Fruit fly (Drosophila melanogaster) whole organism, embryonic: ENCODE data around the gene CG14327.
A peak's percentile ranks its signal among the peaks of the same experiment; 100 is the strongest.

Experiments
- Asciz ChIP-seq: fragments of 200-800 bp; sonication (Bioruptor generic); optimal IDR thresholded peaks from 2 replicates; lab custom pipeline; 2017; ENCODE audit warnings: missing biosample characterization, mild to moderate bottlenecking, missing genetic modification characterization, missing genetic modification reagents
- BEAF-32 ChIP-seq: fragments of 200-800 bp; sonication (Bioruptor generic); optimal IDR thresholded peaks from 3 replicates; lab custom pipeline; 2017; ENCODE audit warnings: missing biosample characterization, missing genetic modification characterization, mild to moderate bottlenecking, moderate library complexity, missing genetic modification reagents
- Bgb ChIP-seq: fragments of 200-800 bp; sonication (Bioruptor generic); IDR thresholded peaks from 2 replicates; pipeline ENCODE4 v1.3.6; 2022; ENCODE audit warnings: missing biosample characterization, missing genetic modification characterization; ENCODE audit not compliant: partially characterized antibody
- CG11247 ChIP-seq: fragments of 200-800 bp; sonication (Bioruptor generic); IDR thresholded peaks from 2 replicates; pipeline ENCODE4 v1.3.6; 2022; ENCODE audit warnings: missing biosample characterization, missing genetic modification characterization
- CG11398 ChIP-seq: fragments of 200-800 bp; sonication (Bioruptor generic); optimal IDR thresholded peaks from 2 replicates; lab custom pipeline; 2016; ENCODE audit warnings: missing biosample characterization, missing genetic modification characterization
- CG13296 ChIP-seq: fragments of 200-800 bp; sonication (Bioruptor generic); optimal IDR thresholded peaks from 3 replicates; lab custom pipeline; 2018; ENCODE audit warnings: missing biosample characterization, mild to moderate bottlenecking, missing genetic modification characterization
- CG14441 ChIP-seq: fragments of 200-800 bp; sonication (Bioruptor generic); IDR thresholded peaks from 2 replicates; pipeline ENCODE4 v1.3.6; 2022; ENCODE audit warnings: missing biosample characterization, missing genetic modification characterization
- CG14860 ChIP-seq: fragments of 200-800 bp; sonication (Bioruptor generic); IDR thresholded peaks from 3 replicates; pipeline ENCODE4 v1.3.6; 2022; ENCODE audit warnings: missing biosample characterization, missing genetic modification characterization; ENCODE audit not compliant: partially characterized antibody
- CG16813 ChIP-seq: fragments of 200-800 bp; sonication (Bioruptor generic); IDR thresholded peaks from 3 replicates; pipeline ENCODE4 v1.3.6; 2022; ENCODE audit warnings: missing biosample characterization, missing genetic modification characterization; ENCODE audit not compliant: partially characterized antibody
- CG18619 ChIP-seq: fragments of 200-800 bp; sonication (Bioruptor generic); optimal IDR thresholded peaks from 3 replicates; lab custom pipeline; 2017; ENCODE audit warnings: missing biosample characterization, mild to moderate bottlenecking, missing genetic modification characterization
- CG3163 ChIP-seq: fragments of 200-800 bp; sonication (Bioruptor generic); optimal IDR thresholded peaks from 3 replicates; lab custom pipeline; 2016; ENCODE audit warnings: missing biosample characterization, missing genetic modification characterization
- CG34376 ChIP-seq: fragments of 200-800 bp; sonication (Bioruptor generic); optimal IDR thresholded peaks from 2 replicates; lab custom pipeline; 2018; ENCODE audit warnings: missing biosample characterization, mild to moderate bottlenecking, missing genetic modification characterization
- CG42726 ChIP-seq: fragments of 200-800 bp; sonication (Bioruptor generic); IDR thresholded peaks from 2 replicates; pipeline ENCODE4 v1.3.6; 2022; ENCODE audit warnings: missing biosample characterization, missing genetic modification characterization; ENCODE audit not compliant: partially characterized antibody
- CG4707 ChIP-seq: fragments of 200-800 bp; sonication (Bioruptor generic); optimal IDR thresholded peaks from 2 replicates; lab custom pipeline; 2018; ENCODE audit warnings: missing biosample characterization, mild to moderate bottlenecking, missing genetic modification characterization, moderate library complexity
- CG6791 ChIP-seq: fragments of 200-800 bp; sonication (Bioruptor generic); IDR thresholded peaks from 3 replicates; pipeline ENCODE4 v1.3.6; 2022; ENCODE audit warnings: missing biosample characterization, missing genetic modification characterization; ENCODE audit not compliant: partially characterized antibody
- CG9437 ChIP-seq: fragments of 200-800 bp; sonication (Bioruptor generic); optimal IDR thresholded peaks from 2 replicates; lab custom pipeline; 2018; ENCODE audit warnings: missing biosample characterization, mild to moderate bottlenecking, missing genetic modification characterization
- HLHmδ ChIP-seq: fragments of 200-800 bp; sonication (Bioruptor generic); optimal IDR thresholded peaks from 2 replicates; lab custom pipeline; 2018; ENCODE audit warnings: missing biosample characterization, mild to moderate bottlenecking, missing genetic modification characterization, moderate library complexity
- Lim3 ChIP-seq: fragments of 200-800 bp; sonication (Bioruptor generic); IDR thresholded peaks from 2 replicates; pipeline ENCODE4 v1.3.6; 2022; ENCODE audit warnings: missing biosample characterization, missing genetic modification characterization
- Med ChIP-seq: fragments of 200-800 bp; sonication (Bioruptor generic); peaks from one replicate; lab custom pipeline; 2016; ENCODE audit warnings: missing biosample characterization, missing genetic modification characterization, mild to moderate bottlenecking, inconsistent platforms, moderate library complexity
- NC2α ChIP-seq: fragments of 200-800 bp; sonication (Bioruptor generic); optimal IDR thresholded peaks from 2 replicates; lab custom pipeline; 2016; ENCODE audit warnings: missing biosample characterization, missing genetic modification characterization
- Optix ChIP-seq: fragments of 200-800 bp; sonication (Bioruptor generic); IDR thresholded peaks from 3 replicates; pipeline ENCODE4 v1.3.6; 2022; ENCODE audit warnings: missing biosample characterization, missing genetic modification characterization
- Poxn ChIP-seq: fragments of 200-800 bp; sonication (Bioruptor generic); IDR thresholded peaks from 2 replicates; pipeline ENCODE4 v1.3.6; 2022; ENCODE audit warnings: missing biosample characterization, missing genetic modification characterization
- Rx ChIP-seq: fragments of 200-800 bp; sonication (Bioruptor generic); IDR thresholded peaks from 2 replicates; pipeline ENCODE4 v1.3.6; 2022; ENCODE audit warnings: missing biosample characterization, missing genetic modification characterization
- ac ChIP-seq: fragments of 200-800 bp; sonication (Bioruptor generic); optimal IDR thresholded peaks from 3 replicates; lab custom pipeline; 2017; ENCODE audit warnings: missing biosample characterization, mild to moderate bottlenecking, missing genetic modification characterization
- al ChIP-seq: fragments of 200-800 bp; sonication (Bioruptor generic); IDR thresholded peaks from 2 replicates; pipeline ENCODE4 v1.3.6; 2022; ENCODE audit warnings: missing biosample characterization, missing genetic modification characterization
- amos ChIP-seq: fragments of 200-800 bp; sonication (Bioruptor generic); IDR thresholded peaks from 2 replicates; pipeline ENCODE4 v1.3.6; 2022; ENCODE audit warnings: missing biosample characterization, missing genetic modification characterization; ENCODE audit not compliant: partially characterized antibody
- bbx ChIP-seq: fragments of 200-800 bp; sonication (Bioruptor generic); IDR thresholded peaks from 2 replicates; pipeline ENCODE4 v1.3.6; 2022; ENCODE audit warnings: missing biosample characterization, missing genetic modification characterization; ENCODE audit not compliant: partially characterized antibody
- dm ChIP-seq: fragments of 200-800 bp; sonication (Bioruptor generic); optimal IDR thresholded peaks from 3 replicates; lab custom pipeline; 2016; ENCODE audit warnings: missing biosample characterization, missing genetic modification characterization
- dmrt99B ChIP-seq: fragments of 200-800 bp; sonication (Bioruptor generic); optimal IDR thresholded peaks from 2 replicates; lab custom pipeline; 2018; ENCODE audit warnings: missing biosample characterization, mild to moderate bottlenecking, missing genetic modification characterization, moderate library complexity
- fd102C ChIP-seq: fragments of 200-800 bp; sonication (Bioruptor generic); optimal IDR thresholded peaks from 2 replicates; lab custom pipeline; 2018; ENCODE audit warnings: missing biosample characterization, mild to moderate bottlenecking, missing genetic modification characterization, moderate library complexity
- grn ChIP-seq: fragments of 200-800 bp; sonication (Bioruptor generic); optimal IDR thresholded peaks from 3 replicates; lab custom pipeline; 2017; ENCODE audit warnings: missing biosample characterization, missing genetic modification characterization
- hb ChIP-seq: fragments of 200-800 bp; sonication (Bioruptor generic); IDR thresholded peaks from 3 replicates; pipeline ENCODE4 v1.3.6; 2022; ENCODE audit warnings: missing biosample characterization, missing genetic modification characterization; ENCODE audit not compliant: partially characterized antibody
- inv ChIP-seq: fragments of 200-800 bp; sonication (Bioruptor generic); IDR thresholded peaks from 2 replicates; pipeline ENCODE4 v1.3.6; 2022; ENCODE audit warnings: missing biosample characterization, missing genetic modification characterization; ENCODE audit not compliant: partially characterized antibody
- mld ChIP-seq: fragments of 200-800 bp; sonication (Bioruptor generic); IDR thresholded peaks from 3 replicates; pipeline ENCODE4 v1.3.6; 2022; ENCODE audit warnings: missing biosample characterization, missing genetic modification characterization; ENCODE audit not compliant: partially characterized antibody
- nerfin-2 ChIP-seq: fragments of 200-800 bp; sonication (Bioruptor generic); IDR thresholded peaks from 2 replicates; pipeline ENCODE4 v1.3.6; 2022; ENCODE audit warnings: missing biosample characterization, missing genetic modification characterization; ENCODE audit not compliant: partially characterized antibody
- nom ChIP-seq: fragments of 200-800 bp; sonication (Bioruptor generic); optimal IDR thresholded peaks from 2 replicates; lab custom pipeline; 2017; ENCODE audit warnings: missing biosample characterization, missing genetic modification characterization, mild to moderate bottlenecking, moderate library complexity, missing genetic modification reagents
- odd ChIP-seq: fragments of 200-800 bp; sonication (Bioruptor generic); optimal IDR thresholded peaks from 2 replicates; lab custom pipeline; 2017; ENCODE audit warnings: missing biosample characterization, mild to moderate bottlenecking, missing genetic modification characterization
- psq ChIP-seq: fragments of 200-800 bp; sonication (Bioruptor generic); optimal IDR thresholded peaks from 2 replicates; lab custom pipeline; 2017; ENCODE audit warnings: missing biosample characterization, missing genetic modification characterization
- ranshi ChIP-seq: fragments of 200-800 bp; sonication (Bioruptor generic); IDR thresholded peaks from 2 replicates; pipeline ENCODE4 v1.3.6; 2022; ENCODE audit warnings: missing biosample characterization, missing genetic modification characterization
- repo ChIP-seq: fragments of 200-800 bp; sonication (Bioruptor generic); optimal IDR thresholded peaks from 2 replicates; lab custom pipeline; 2016; ENCODE audit warnings: missing biosample characterization, missing genetic modification characterization
- rib ChIP-seq: fragments of 200-800 bp; sonication (Bioruptor generic); IDR thresholded peaks from 2 replicates; pipeline ENCODE4 v1.3.6; 2022; ENCODE audit warnings: missing biosample characterization, missing genetic modification characterization
- sug ChIP-seq: fragments of 200-800 bp; optimal IDR thresholded peaks from 2 replicates; lab custom pipeline; 2019; ENCODE audit warnings: missing biosample characterization, mild to moderate bottlenecking, missing genetic modification characterization, moderate library complexity
- tup ChIP-seq: fragments of 200-800 bp; sonication (Bioruptor generic); optimal IDR thresholded peaks from 2 replicates; lab custom pipeline; 2016; ENCODE audit warnings: missing biosample characterization, mild to moderate bottlenecking, missing genetic modification characterization, moderate library complexity
- unc-4 ChIP-seq: fragments of 200-800 bp; sonication (Bioruptor generic); IDR thresholded peaks from 2 replicates; pipeline ENCODE4 v1.3.6; 2022; ENCODE audit warnings: missing biosample characterization, missing genetic modification characterization; ENCODE audit not compliant: partially characterized antibody
- vnd ChIP-seq: fragments of 200-800 bp; sonication (Bioruptor generic); IDR thresholded peaks from 3 replicates; pipeline ENCODE4 v1.3.6; 2022; ENCODE audit warnings: missing biosample characterization, missing genetic modification characterization; ENCODE audit not compliant: partially characterized antibody
- vvl ChIP-seq: fragments of 200-800 bp; sonication (Bioruptor generic); IDR thresholded peaks from 2 replicates; pipeline ENCODE4 v1.3.6; 2022; ENCODE audit warnings: missing biosample characterization, missing genetic modification characterization

CG14327 gene

dm6 chr3R:17617121-17617975 lies 3.8 kb downstream of the CG14327 start (continued):
- TF ChIP-seq CG3163 (GFP tag; lab: Kevin White, UChicago): no peak
- TF ChIP-seq amos (GFP tag; lab: Robert Waterston, UW): peak; percentile 50
- TF ChIP-seq NC2α (GFP tag; lab: Kevin White, UChicago): no peak
- no peak for TF ChIP-seq CG13296 (GFP tag; lab: Kevin White, UChicago)
- TF ChIP-seq, all 482 proteins: peak for 118

dm6 chr3R:17617976-17618308 lies 4.4 kb downstream of the CG14327 start:
- no peak for TF ChIP-seq dm (GFP tag; lab: Kevin White, UChicago)
- no peak for TF ChIP-seq CG18619 (GFP tag; lab: Kevin White, UChicago)
- TF ChIP-seq CG42726: peak; percentile 78
- TF ChIP-seq CG16813 (GFP tag; lab: Robert Waterston, UW): peak; percentile 92
- TF ChIP-seq rib (GFP tag; lab: Robert Waterston, UW): no peak
- TF ChIP-seq Poxn (GFP tag; lab: Robert Waterston, UW): no peak
- TF ChIP-seq tup (GFP tag; lab: Kevin White, UChicago): no peak
- TF ChIP-seq nerfin-2: peak; percentile 82
- no peak for TF ChIP-seq fd102C
- no peak for TF ChIP-seq CG9437 (GFP tag; lab: Kevin White, UChicago)
- peak; percentile 14 for TF ChIP-seq CG34376 (GFP tag; lab: Kevin White, UChicago)
- TF ChIP-seq Asciz (GFP tag; lab: Kevin White, UChicago): no peak
- 0 out of 2 replicates have a peak, but pooled peaks have one; percentile 57 for TF ChIP-seq inv (GFP tag; lab: Robert Waterston, UW)
- TF ChIP-seq psq (GFP tag; lab: Kevin White, UChicago): no peak
- TF ChIP-seq BEAF-32 (GFP tag; lab: Kevin White, UChicago): no peak
- no peak for TF ChIP-seq HLHmδ (GFP tag; lab: Kevin White, UChicago)
- TF ChIP-seq CG14860 (GFP tag; lab: Robert Waterston, UW): peak; percentile 93
- no peak for TF ChIP-seq Lim3
- TF ChIP-seq sug (tag; lab: Kevin White, UChicago): no peak
- TF ChIP-seq mld: peak; percentile 92
- TF ChIP-seq unc-4 (GFP tag; lab: Robert Waterston, UW): peak; percentile 26; the same call in 1 of the 2 replicates
- peak; percentile 16; the same call in 1 of the 2 replicates for TF ChIP-seq vvl (GFP tag; lab: Robert Waterston, UW)
- peak; percentile 80 for TF ChIP-seq bbx
- TF ChIP-seq dmrt99B (tag; lab: Kevin White, UChicago): peak; percentile 18
- TF ChIP-seq CG14441 (GFP tag; lab: Robert Waterston, UW): 0 out of 2 replicates have a peak, but pooled peaks have one; percentile 39
- TF ChIP-seq Bgb: peak; percentile 81
- no peak for TF ChIP-seq ranshi (GFP tag; lab: Robert Waterston, UW)
- no peak for TF ChIP-seq odd
- peak; percentile 82; the same call in 2 of the 3 replicates for TF ChIP-seq hb (GFP tag; lab: Robert Waterston, UW)
- no peak for TF ChIP-seq grn (GFP tag; lab: Kevin White, UChicago)
- TF ChIP-seq CG11247 (GFP tag; lab: Robert Waterston, UW): no peak
- TF ChIP-seq CG6791 (GFP tag; lab: Robert Waterston, UW): peak; percentile 88
- TF ChIP-seq Optix (GFP tag; lab: Robert Waterston, UW): no peak
- TF ChIP-seq CG11398 (GFP tag; lab: Kevin White, UChicago): no peak
- TF ChIP-seq nom: peak; percentile 47
- TF ChIP-seq vnd: peak; percentile 76
- TF ChIP-seq ac (GFP tag; lab: Kevin White, UChicago): no peak
- TF ChIP-seq Rx: no peak
- no peak for TF ChIP-seq al (GFP tag; lab: Robert Waterston, UW)
- no peak for TF ChIP-seq repo (GFP tag; lab: Kevin White, UChicago)
- peak; percentile 51 for TF ChIP-seq Med (GFP tag; lab: Kevin White, UChicago)
- TF ChIP-seq CG4707 (GFP tag; lab: Kevin White, UChicago): no peak
